Fruit fly (Drosophila melanogaster): ENCODE results near the gene CG2930.

dm6 chrX:3880645-3881316 lies 12.0 kb downstream of the CG2930 start, which contains the start of gene VhaAC39-1:
- TF ChIP-seq ttk (optimal IDR thresholded peaks at IDR 0.05) = no peak
- TF ChIP-seq h (optimal IDR thresholded peaks at IDR 0.05) = no peak
- no peak for TF ChIP-seq psq (optimal IDR thresholded peaks at IDR 0.05)
- TF ChIP-seq Sin3A (optimal IDR thresholded peaks at IDR 0.05) = no peak

Data from Kc167 (cell line).